Worm (Caenorhabditis elegans) whole organism, L3 larva: ENCODE data around the gene atg-16.1.

Source experiments
- ama-1 ChIP-seq: fragments of 150-350 bp; optimal IDR thresholded peaks from 2 replicates; lab custom pipeline; 2018
- ceh-16 ChIP-seq: sonication (generic microtip); optimal IDR thresholded peaks from 2 replicates; lab custom pipeline; 2017; ENCODE audit warnings: missing biosample characterization, missing genetic modification characterization
- ceh-82 ChIP-seq: fragments of 150-350 bp; optimal IDR thresholded peaks from 2 replicates; lab custom pipeline; 2014; ENCODE audit warnings: missing biosample characterization, missing genetic modification characterization
- ceh-9 ChIP-seq: sonication (generic microtip); optimal IDR thresholded peaks from 2 replicates; lab custom pipeline; 2018; ENCODE audit warnings: missing biosample characterization, missing genetic modification characterization
- egl-27 ChIP-seq: sonication (generic microtip); optimal IDR thresholded peaks from 4 replicates; lab custom pipeline; 2017; ENCODE audit warnings: missing biosample characterization, missing genetic modification reagents, missing genetic modification characterization
- egl-5 ChIP-seq: fragments of 150-350 bp; optimal IDR thresholded peaks from 2 replicates; lab custom pipeline; 2017; ENCODE audit warnings: missing biosample characterization, missing genetic modification reagents, missing genetic modification characterization, inconsistent platforms
- elt-1 ChIP-seq: fragments of 150-350 bp; optimal IDR thresholded peaks from 2 replicates; lab custom pipeline; 2014; ENCODE audit warnings: missing biosample characterization, missing genetic modification characterization
- elt-2 ChIP-seq: sonication (generic microtip); optimal IDR thresholded peaks from 2 replicates; lab custom pipeline; 2016; ENCODE audit warnings: missing genetic modification reagents, mild to moderate bottlenecking, missing genetic modification characterization, missing compliant biosample characterization
- elt-3 ChIP-seq, 3 experiments: fragments of 150-350 bp in 1 of 3; sonication (generic microtip) in 2 of 3; optimal IDR thresholded peaks; 2 replicates in 2 of 3; 4 replicates in 1 of 3; lab custom pipeline; 2014 to 2017; ENCODE audit warnings: missing biosample characterization in 3 of 3, missing genetic modification characterization in 3 of 3
- fkh-2 ChIP-seq: fragments of 150-350 bp; optimal IDR thresholded peaks from 2 replicates; lab custom pipeline; 2014; ENCODE audit warnings: missing biosample characterization, missing genetic modification reagents, missing genetic modification characterization
- fos-1 ChIP-seq: fragments of 150-350 bp; optimal IDR thresholded peaks from 2 replicates; lab custom pipeline; 2014; ENCODE audit warnings: missing biosample characterization, missing genetic modification characterization
- hmg-11 ChIP-seq: sonication (generic microtip); optimal IDR thresholded peaks from 2 replicates; lab custom pipeline; 2016; ENCODE audit warnings: missing genetic modification characterization, missing compliant biosample characterization
- jun-1 ChIP-seq: fragments of 150-350 bp; optimal IDR thresholded peaks from 2 replicates; lab custom pipeline; 2014; ENCODE audit warnings: missing biosample characterization, missing genetic modification reagents, missing genetic modification characterization
- lin-15B ChIP-seq: fragments of 150-350 bp; optimal IDR thresholded peaks from 2 replicates; lab custom pipeline; 2014; ENCODE audit warnings: missing biosample characterization, missing genetic modification characterization
- lin-39 ChIP-seq: fragments of 150-350 bp; optimal IDR thresholded peaks from 2 replicates; lab custom pipeline; 2018; ENCODE audit warnings: missing biosample characterization, missing genetic modification reagents, missing genetic modification characterization
- lsy-12 ChIP-seq: sonication (generic microtip); optimal IDR thresholded peaks from 2 replicates; lab custom pipeline; 2016; ENCODE audit warnings: mild to moderate bottlenecking, missing genetic modification characterization, missing compliant biosample characterization
- mdl-1 ChIP-seq: fragments of 150-350 bp; optimal IDR thresholded peaks from 2 replicates; lab custom pipeline; 2014; ENCODE audit warnings: missing biosample characterization, missing genetic modification characterization
- nfya-1 ChIP-seq: sonication (generic microtip); optimal IDR thresholded peaks from 2 replicates; lab custom pipeline; 2017; ENCODE audit warnings: missing genetic modification characterization, mild to moderate bottlenecking, missing compliant biosample characterization, antibody characterized with exemption, moderate library complexity; ENCODE audit not compliant: insufficient read depth
- nhr-11 ChIP-seq: fragments of 150-350 bp; optimal IDR thresholded peaks from 2 replicates; lab custom pipeline; 2014; ENCODE audit warnings: missing biosample characterization, missing genetic modification characterization
- nhr-23 ChIP-seq: fragments of 150-350 bp; optimal IDR thresholded peaks from 2 replicates; lab custom pipeline; 2014; ENCODE audit warnings: missing biosample characterization, missing genetic modification reagents, missing genetic modification characterization
- nhr-237 ChIP-seq: fragments of 150-350 bp; optimal IDR thresholded peaks from 2 replicates; lab custom pipeline; 2014; ENCODE audit warnings: missing biosample characterization, missing genetic modification characterization
- nhr-25 ChIP-seq: sonication (generic microtip); optimal IDR thresholded peaks from 2 replicates; lab custom pipeline; 2017; ENCODE audit warnings: missing biosample characterization, missing genetic modification characterization
- nhr-28 ChIP-seq: fragments of 150-350 bp; optimal IDR thresholded peaks from 2 replicates; lab custom pipeline; 2014; ENCODE audit warnings: missing biosample characterization, missing genetic modification characterization
- nhr-43 ChIP-seq: sonication (generic microtip); optimal IDR thresholded peaks from 2 replicates; lab custom pipeline; 2016; ENCODE audit warnings: mild to moderate bottlenecking, missing genetic modification characterization, missing compliant biosample characterization; ENCODE audit not compliant: poor library complexity, severe bottlenecking
- nhr-76 ChIP-seq: fragments of 150-350 bp; sonication (generic microtip); optimal IDR thresholded peaks from 5 replicates; lab custom pipeline; 2014; ENCODE audit warnings: missing biosample characterization, missing genetic modification characterization
- pha-4 ChIP-seq: fragments of 150-350 bp; optimal IDR thresholded peaks from 2 replicates; lab custom pipeline; 2014; ENCODE audit warnings: missing biosample characterization, missing genetic modification reagents, missing genetic modification characterization
- pqm-1 ChIP-seq: fragments of 150-350 bp; optimal IDR thresholded peaks from 2 replicates; lab custom pipeline; 2017; ENCODE audit warnings: missing biosample characterization, missing genetic modification characterization, inconsistent platforms
- skn-1 ChIP-seq: fragments of 150-350 bp; optimal IDR thresholded peaks from 2 replicates; lab custom pipeline; 2014; ENCODE audit warnings: missing biosample characterization, missing genetic modification characterization
- snpc-4 ChIP-seq: fragments of 150-350 bp; optimal IDR thresholded peaks from 2 replicates; lab custom pipeline; 2014; ENCODE audit warnings: missing biosample characterization, missing genetic modification characterization
- unc-39 ChIP-seq: sonication (generic microtip); optimal IDR thresholded peaks from 4 replicates; lab custom pipeline; 2017; ENCODE audit warnings: missing biosample characterization, missing genetic modification characterization
- ztf-11 ChIP-seq: fragments of 150-350 bp; optimal IDR thresholded peaks from 2 replicates; lab custom pipeline; 2014; ENCODE audit warnings: missing biosample characterization, missing genetic modification characterization
- ztf-4 ChIP-seq: fragments of 150-350 bp; optimal IDR thresholded peaks from 2 replicates; lab custom pipeline; 2014; ENCODE audit warnings: missing biosample characterization, missing genetic modification characterization

atg-16.1 gene

ce11 chrX:4504108-4504668 is 41.9 kb upstream of the atg-16.1 start, which contains the start of gene dgk-2:
Gene dgk-2, minus strand, starts transcription at chrX:4504388.
- no peak for TF ChIP-seq fkh-2 (tag; lab: Kevin White, UChicago)
- TF ChIP-seq elt-1 (tag; lab: Kevin White, UChicago): no peak
- peak; percentile 65 for TF ChIP-seq hmg-11 (tag; lab: Kevin White, UChicago)
- peak; percentile 35 for TF ChIP-seq ama-1 (lab: Kevin White, UChicago)
- no peak for TF ChIP-seq skn-1 (tag; lab: Kevin White, UChicago)
- TF ChIP-seq pha-4 (tag; lab: Kevin White, UChicago): peak; percentile 61
- TF ChIP-seq nfya-1 (tag; lab: Kevin White, UChicago): peak; percentile 32

DNA sequence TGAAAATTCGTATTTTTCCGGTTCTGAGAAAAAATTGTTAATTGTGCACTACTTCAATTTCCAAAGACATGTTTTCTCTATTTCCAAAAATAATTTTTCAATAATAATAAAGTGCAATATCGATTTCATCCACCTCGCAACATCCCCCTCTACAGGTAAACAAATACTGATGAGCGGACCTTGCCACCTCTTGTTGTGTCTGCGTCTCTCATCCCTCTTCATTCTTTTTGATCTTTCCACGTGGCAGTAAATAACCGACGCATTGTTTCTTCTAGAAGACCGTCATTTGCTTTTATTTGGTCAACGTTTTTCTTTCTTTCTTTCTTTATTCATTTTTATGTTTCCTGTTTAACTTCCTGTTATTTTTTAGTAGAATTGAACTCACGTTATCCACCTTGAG is 41.0 kb upstream of the atg-16.1 start:
- TF ChIP-seq pha-4 (tag; lab: Kevin White, UChicago) (peak; percentile 50), hmg-11 (tag; lab: Kevin White, UChicago) (no peak), lsy-12 (no peak)

DNA sequence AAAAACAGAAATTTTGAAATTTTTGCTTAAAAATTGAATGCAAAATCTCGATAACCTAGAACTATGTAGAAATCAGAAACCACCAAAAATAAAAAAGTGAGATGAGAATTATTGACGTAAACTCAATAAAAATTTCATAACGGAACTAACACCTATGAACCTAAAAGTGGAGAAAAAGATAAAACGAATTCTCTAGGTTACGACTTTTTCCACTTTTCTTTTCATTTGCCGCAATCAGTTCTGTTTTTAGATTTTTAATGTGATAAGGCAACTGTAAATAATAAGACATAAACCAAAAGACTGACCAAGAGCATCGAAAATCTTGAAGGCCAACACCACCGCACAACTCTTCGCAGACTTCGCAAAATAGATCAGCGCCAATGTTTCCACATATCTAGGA is 39.8 kb upstream of the atg-16.1 start:
- TF ChIP-seq pha-4 (tag; lab: Kevin White, UChicago) (peak; percentile 7), elt-2 (peak; percentile 56), nhr-11 (no peak)

DNA sequence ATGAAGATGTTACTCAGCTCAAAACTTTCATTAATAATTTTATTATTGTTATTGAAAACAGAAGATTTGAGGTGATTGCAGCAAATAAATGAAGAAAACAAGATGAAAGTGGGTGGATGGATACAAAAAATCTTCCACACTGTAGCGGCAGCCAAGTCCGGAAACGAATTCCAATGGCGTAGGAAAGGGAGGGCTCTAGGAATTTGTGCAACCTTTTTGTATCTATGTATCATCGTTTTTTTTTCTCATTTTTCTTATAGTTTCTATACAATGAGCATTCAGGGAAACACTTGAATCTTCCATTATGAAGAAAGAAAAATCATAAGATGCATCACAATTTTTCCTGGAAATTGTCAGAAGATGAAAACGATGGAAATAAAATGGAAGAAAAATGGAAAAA is 38.2 kb upstream of the atg-16.1 start:
- TF ChIP-seq ztf-4 (tag; lab: Kevin White, UChicago): no peak

ce11 chrX:4498478-4498877 is 36.2 kb upstream of the atg-16.1 start:
- peak; percentile 12 for TF ChIP-seq nhr-25
- TF ChIP-seq hmg-11 (tag; lab: Kevin White, UChicago): no peak
- no peak for TF ChIP-seq snpc-4 (tag; lab: Kevin White, UChicago)
- TF ChIP-seq pha-4 (tag; lab: Kevin White, UChicago): no peak
- no peak for TF ChIP-seq fkh-2 (tag; lab: Kevin White, UChicago)
- peak; percentile 29 for TF ChIP-seq nhr-23 (tag; lab: Kevin White, UChicago)
- TF ChIP-seq fos-1 (tag; lab: Kevin White, UChicago): no peak
- no peak for TF ChIP-seq ceh-16 (tag; lab: Kevin White, UChicago)
- no peak for TF ChIP-seq egl-5 (tag; lab: Kevin White, UChicago)
- no peak for TF ChIP-seq nhr-76 (tag; lab: Kevin White, UChicago)
- TF ChIP-seq nhr-11: no peak
- TF ChIP-seq nhr-237 (tag; lab: Kevin White, UChicago): no peak
- no peak for TF ChIP-seq pqm-1 (tag; lab: Kevin White, UChicago)
- TF ChIP-seq lsy-12: no peak
- no peak for TF ChIP-seq ceh-9
- no peak for TF ChIP-seq unc-39 (tag; lab: Kevin White, UChicago)
- no peak for TF ChIP-seq elt-3 (tag; optimal IDR thresholded peaks at IDR 0.05; lab: Kevin White, UChicago)
- TF ChIP-seq ceh-82 (tag; lab: Kevin White, UChicago): no peak
- no peak for TF ChIP-seq egl-27 (tag; lab: Kevin White, UChicago)
- no peak for TF ChIP-seq lin-39 (tag; lab: Kevin White, UChicago)
- TF ChIP-seq nhr-43: peak; percentile 12

DNA sequence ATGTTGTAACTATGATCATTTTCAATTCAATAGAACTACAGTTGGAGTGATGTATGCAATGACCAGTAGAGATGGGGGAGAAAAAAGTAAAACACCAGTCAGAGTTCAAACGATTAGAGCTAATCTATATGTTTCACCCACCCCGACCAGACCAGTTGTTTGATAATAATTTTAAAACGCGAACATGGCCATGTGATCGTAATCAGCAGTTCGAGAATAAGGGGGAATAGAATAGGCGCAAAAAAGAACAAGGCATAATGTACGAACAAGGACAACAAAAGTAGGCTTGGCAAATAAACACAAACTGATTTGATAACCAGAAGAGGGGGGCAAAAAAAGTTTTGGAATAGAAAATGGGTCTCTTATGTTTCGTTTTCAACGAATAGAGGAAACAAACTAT is 35.8 kb upstream of the atg-16.1 start:
- TF ChIP-seq ztf-11 (tag; lab: Kevin White, UChicago) (no peak), mdl-1 (no peak), egl-27 (tag; lab: Kevin White, UChicago) (no peak), nhr-237 (tag; lab: Kevin White, UChicago) (no peak), elt-2 (peak; percentile 87), nhr-28 (tag; lab: Kevin White, UChicago) (no peak), jun-1 (tag; lab: Kevin White, UChicago) (peak; percentile 25), egl-5 (tag; lab: Kevin White, UChicago) (no peak), ceh-16 (tag; lab: Kevin White, UChicago) (no peak), lin-15B (tag; lab: Kevin White, UChicago) (no peak), skn-1 (tag; lab: Kevin White, UChicago) (peak; percentile 9), pqm-1 (tag; lab: Kevin White, UChicago) (peak; percentile 81), nhr-43 (no peak), pha-4 (tag; lab: Kevin White, UChicago) (peak; percentile 76), nhr-76 (tag; lab: Kevin White, UChicago) (no peak)
